Worm (Caenorhabditis elegans): ENCODE data around the gene R13A1.10.

R13A1.10 gene

ce11 chrIV:7227072-7227471 lies at the start of gene R13A1.10:
TSS of gene R13A1.10 (minus strand) at chrIV:7227172.
- TF ChIP-seq Y116A8C.19 (tag; optimal IDR thresholded peaks at IDR 0.05; ENCODE audit: borderline replicate concordance), result no peak
- TF ChIP-seq ceh-8 (GFP tag; optimal IDR thresholded peaks at IDR 0.05), result no peak
- TF ChIP-seq vab-15 (tag; optimal IDR thresholded peaks at IDR 0.05), result no peak
- TF ChIP-seq unc-62 (GFP tag; optimal IDR thresholded peaks at IDR 0.05), result no peak
- no peak for TF ChIP-seq fos-1 (tag; optimal IDR thresholded peaks at IDR 0.05)
- no peak for TF ChIP-seq lin-39 (tag; optimal IDR thresholded peaks at IDR 0.05)
- TF ChIP-seq elt-3 (tag; optimal IDR thresholded peaks at IDR 0.05), result no peak
- TF ChIP-seq pax-3 (tag; optimal IDR thresholded peaks at IDR 0.05), result no peak
- TF ChIP-seq hpl-2 (GFP tag; optimal IDR thresholded peaks at IDR 0.05), result no peak
- no peak for TF ChIP-seq ama-1 (optimal IDR thresholded peaks at IDR 0.05)
- TF ChIP-seq pqm-1 (tag; optimal IDR thresholded peaks at IDR 0.05), result no peak
- no peak for TF ChIP-seq lin-15B (tag; optimal IDR thresholded peaks at IDR 0.05)
- no peak for TF ChIP-seq nhr-19 (GFP tag; conservative IDR thresholded peaks at IDR 0.05)

ce11 chrIV:7276661-7277060 lies 49.7 kb upstream of the R13A1.10 start, which contains the start of gene C06E4.2:
TSS of gene C06E4.2 (plus strand) at chrIV:7276961.
- TF ChIP-seq tlp-1 (tag; optimal IDR thresholded peaks at IDR 0.05) (no peak), unc-130 (tag; optimal IDR thresholded peaks at IDR 0.05) (no peak), lin-13 (GFP tag; optimal IDR thresholded peaks at IDR 0.05) (no peak), lin-35 (GFP tag; optimal IDR thresholded peaks at IDR 0.05) (no peak), elt-2 (tag; optimal IDR thresholded peaks at IDR 0.05) (no peak), ets-5 (GFP tag; IDR thresholded peaks at IDR 0.05) (no peak), lir-3 (tag; optimal IDR thresholded peaks at IDR 0.05; ENCODE audit: poor library complexity) (no peak), snpc-4 (tag; optimal IDR thresholded peaks at IDR 0.05) (no peak), lin-39 (tag; optimal IDR thresholded peaks at IDR 0.05) (no peak), nhr-76 (tag; optimal IDR thresholded peaks at IDR 0.05) (no peak), irx-1 (tag; optimal IDR thresholded peaks at IDR 0.05) (no peak), pag-3 (tag; optimal IDR thresholded peaks at IDR 0.05; ENCODE audit: borderline replicate concordance, insufficient read depth) (no peak), nhr-47 (tag; optimal IDR thresholded peaks at IDR 0.05) (no peak), C34B4.2 (tag; optimal IDR thresholded peaks at IDR 0.05) (no peak), nhr-77 (tag; optimal IDR thresholded peaks at IDR 0.05) (no peak), nhr-71 (tag; optimal IDR thresholded peaks at IDR 0.05) (no peak), hlh-17 (GFP tag; optimal IDR thresholded peaks at IDR 0.05; ENCODE audit: borderline replicate concordance) (no peak), swsn-7 (tag; optimal IDR thresholded peaks at IDR 0.05) (no peak), ama-1 (optimal IDR thresholded peaks at IDR 0.05) (no peak)

- no peak for TF ChIP-seq mep-1 (tag; optimal IDR thresholded peaks at IDR 0.05)
- TF ChIP-seq sptf-1 (tag; optimal IDR thresholded peaks at IDR 0.05), result no peak
- TF ChIP-seq nhr-76 (tag; optimal IDR thresholded peaks at IDR 0.05), result no peak
- no peak for TF ChIP-seq xbp-1 (tag; optimal IDR thresholded peaks at IDR 0.05)
- TF ChIP-seq tbx-2 (tag; optimal IDR thresholded peaks at IDR 0.05), result no peak
- no peak for TF ChIP-seq egl-13 (tag; optimal IDR thresholded peaks at IDR 0.05)
- TF ChIP-seq pqm-1 (tag; optimal IDR thresholded peaks at IDR 0.05), result no peak
- no peak for TF ChIP-seq isw-1 (GFP tag; IDR thresholded peaks at IDR 0.05)
- peak; percentile 27 for TF ChIP-seq snu-23 (GFP tag; optimal IDR thresholded peaks at IDR 0.05)
- no peak for TF ChIP-seq C04F5.9 (tag; optimal IDR thresholded peaks at IDR 0.05)
- TF ChIP-seq irx-1 (tag; optimal IDR thresholded peaks at IDR 0.05), result no peak
- peak; percentile 11 for TF ChIP-seq nhr-47 (tag; optimal IDR thresholded peaks at IDR 0.05)
- TF ChIP-seq ceh-90 (tag; optimal IDR thresholded peaks at IDR 0.05), result no peak
- no peak for TF ChIP-seq dsc-1 (tag; optimal IDR thresholded peaks at IDR 0.05)
- no peak for TF ChIP-seq jun-1 (tag; optimal IDR thresholded peaks at IDR 0.05)
- no peak for TF ChIP-seq efl-1 (optimal IDR thresholded peaks at IDR 0.05)
- TF ChIP-seq efl-1 (GFP tag; optimal IDR thresholded peaks at IDR 0.05 in 1 of 2), result peak in 1 of 2 experiments; percentile 8
- TF ChIP-seq ztf-11 (tag; optimal IDR thresholded peaks at IDR 0.05), result no peak
- no peak for TF ChIP-seq unc-62 (GFP tag; optimal IDR thresholded peaks at IDR 0.05)
- TF ChIP-seq elt-3 (tag; optimal IDR thresholded peaks at IDR 0.05), result no peak
- no peak for TF ChIP-seq blmp-1 (tag; optimal IDR thresholded peaks at IDR 0.05)
- no peak for TF ChIP-seq nhr-85 (tag)
- TF ChIP-seq ama-1 (optimal IDR thresholded peaks at IDR 0.05), result no peak
- no peak for TF ChIP-seq sup-37 (GFP tag; optimal IDR thresholded peaks at IDR 0.05)
- no peak for TF ChIP-seq pag-3 (tag; optimal IDR thresholded peaks at IDR 0.05; ENCODE audit: borderline replicate concordance, insufficient read depth)
- TF ChIP-seq mab-9 (GFP tag; IDR thresholded peaks at IDR 0.05), result no peak
- no peak for TF ChIP-seq aha-1 (tag; optimal IDR thresholded peaks at IDR 0.05)
- no peak for TF ChIP-seq nhr-11 (tag; optimal IDR thresholded peaks at IDR 0.05)
These were observed 48.1 kb upstream of the R13A1.10 start for ce11 chrIV:7274969-7275548.

Measured in whole organism, L1 larva.